Fruit fly (Drosophila melanogaster): ENCODE data around the gene CG14204.

DNA sequence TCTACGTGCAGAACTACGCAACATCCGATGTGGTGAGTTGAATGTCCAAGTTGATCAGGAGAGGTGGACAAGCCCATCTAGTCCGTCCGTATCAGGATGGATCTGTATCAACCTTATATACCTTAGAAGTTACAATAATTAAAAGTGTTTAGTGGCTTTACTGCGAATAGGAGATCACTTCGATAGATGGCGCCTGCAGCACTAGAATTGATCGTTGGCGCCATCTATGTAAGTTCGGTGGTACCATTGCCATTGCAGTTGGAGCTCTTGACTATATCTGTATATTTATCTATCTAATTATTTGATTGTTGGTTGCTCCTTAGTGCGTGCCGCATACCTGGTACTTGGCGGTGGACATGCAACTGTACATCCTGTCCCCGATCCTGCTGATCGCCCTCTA, 1.7 kb downstream of the CG14204 start:
- peak; percentile 81 to 83 for TF ChIP-seq CTCF (optimal IDR thresholded peaks at IDR 0.05)
- TF ChIP-seq CG8478 (optimal IDR thresholded peaks at IDR 0.05) = no peak
